Fruit fly (Drosophila melanogaster): Measurements from ENCODE around the gene Oatp74D.
A peak's percentile ranks its signal among the peaks of the same experiment; 100 is the strongest.

Oatp74D gene

DNA sequence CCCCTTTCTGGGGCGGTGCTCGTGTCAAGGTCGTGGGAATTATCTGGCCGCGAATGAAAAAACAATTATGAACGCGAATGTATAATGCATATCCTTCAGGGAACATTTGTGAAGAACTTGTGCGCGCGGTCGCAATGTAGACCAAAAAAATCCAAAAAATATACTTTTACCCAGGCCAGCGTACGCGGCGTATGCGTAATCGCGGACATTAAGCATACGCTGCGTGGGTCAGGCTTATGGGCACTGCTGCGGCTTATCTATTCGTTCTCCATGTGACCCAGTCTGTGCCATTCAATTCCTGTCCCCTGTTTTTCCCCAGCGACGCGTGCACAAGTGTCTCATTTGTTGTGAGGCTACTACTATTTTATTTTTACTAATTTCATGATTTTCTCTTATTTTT is 51.3 kb downstream of the Oatp74D start:
- TF ChIP-seq CG12605 (GFP tag; IDR thresholded peaks at IDR 0.05): no peak
- TF ChIP-seq CG10348 (GFP tag; IDR thresholded peaks at IDR 0.05): no peak
- TF ChIP-seq EcR (GFP tag; optimal IDR thresholded peaks at IDR 0.05): no peak
- TF ChIP-seq CG14655 (GFP tag; optimal IDR thresholded peaks at IDR 0.05): no peak
- no peak for TF ChIP-seq Pif1A (GFP tag; optimal IDR thresholded peaks at IDR 0.05)
- TF ChIP-seq Pif1B (GFP tag; optimal IDR thresholded peaks at IDR 0.05): no peak
- TF ChIP-seq rn (GFP tag; IDR thresholded peaks at IDR 0.05): no peak
- TF ChIP-seq Ets98B (GFP tag; IDR thresholded peaks at IDR 0.05): no peak
- no peak for TF ChIP-seq CG32121 (GFP tag; IDR thresholded peaks at IDR 0.05)
- TF ChIP-seq CG34367 (tag; optimal IDR thresholded peaks at IDR 0.05): no peak

dm6 chr3L:17538907-17539306 is 52.0 kb downstream of the Oatp74D start:
- TF ChIP-seq rn (GFP tag; IDR thresholded peaks at IDR 0.05): no peak
- TF ChIP-seq D1 (tag; optimal IDR thresholded peaks at IDR 0.05): no peak
- no peak for TF ChIP-seq Pif1A (GFP tag; optimal IDR thresholded peaks at IDR 0.05)
- no peak for TF ChIP-seq Pif1B (GFP tag; optimal IDR thresholded peaks at IDR 0.05)
- no peak for TF ChIP-seq Snoo (tag; optimal IDR thresholded peaks at IDR 0.05)
- no peak for TF ChIP-seq CG13204 (GFP tag; optimal IDR thresholded peaks at IDR 0.05)
- no peak for TF ChIP-seq CG9948 (tag; optimal IDR thresholded peaks at IDR 0.05)
- TF ChIP-seq CG15710 (tag; optimal IDR thresholded peaks at IDR 0.05): no peak
- TF ChIP-seq EcR (GFP tag; optimal IDR thresholded peaks at IDR 0.05): no peak
- no peak for TF ChIP-seq CG14655 (GFP tag; optimal IDR thresholded peaks at IDR 0.05)
- no peak for TF ChIP-seq CG8159 (tag; optimal IDR thresholded peaks at IDR 0.05)
- no peak for TF ChIP-seq CG32121 (GFP tag; IDR thresholded peaks at IDR 0.05)
- TF ChIP-seq CG34367 (tag; optimal IDR thresholded peaks at IDR 0.05): no peak

DNA sequence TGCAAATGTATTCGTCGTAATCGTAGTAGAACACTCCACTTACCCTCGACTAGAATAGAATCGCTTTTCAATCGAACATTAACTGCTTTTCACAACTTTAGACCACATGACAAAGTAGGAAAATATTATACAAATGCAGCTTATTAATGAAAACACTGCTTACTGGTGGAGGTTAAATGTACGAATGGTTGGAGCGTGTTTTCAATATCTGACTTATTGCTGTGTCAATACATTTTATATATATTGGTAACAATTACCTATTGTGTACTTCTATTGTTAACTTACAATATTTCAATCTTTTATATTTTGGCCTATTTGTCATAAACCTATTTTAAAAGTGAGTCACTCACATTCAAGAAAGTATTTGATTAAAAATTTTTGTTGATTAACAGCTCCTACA is 53.1 kb downstream of the Oatp74D start:
- no peak for TF ChIP-seq CG8301 (tag; optimal IDR thresholded peaks at IDR 0.05)
- no peak for TF ChIP-seq CG15710 (tag; optimal IDR thresholded peaks at IDR 0.05)
- no peak for TF ChIP-seq EcR (GFP tag; optimal IDR thresholded peaks at IDR 0.05)
- no peak for TF ChIP-seq CG34367 (tag; optimal IDR thresholded peaks at IDR 0.05)

DNA sequence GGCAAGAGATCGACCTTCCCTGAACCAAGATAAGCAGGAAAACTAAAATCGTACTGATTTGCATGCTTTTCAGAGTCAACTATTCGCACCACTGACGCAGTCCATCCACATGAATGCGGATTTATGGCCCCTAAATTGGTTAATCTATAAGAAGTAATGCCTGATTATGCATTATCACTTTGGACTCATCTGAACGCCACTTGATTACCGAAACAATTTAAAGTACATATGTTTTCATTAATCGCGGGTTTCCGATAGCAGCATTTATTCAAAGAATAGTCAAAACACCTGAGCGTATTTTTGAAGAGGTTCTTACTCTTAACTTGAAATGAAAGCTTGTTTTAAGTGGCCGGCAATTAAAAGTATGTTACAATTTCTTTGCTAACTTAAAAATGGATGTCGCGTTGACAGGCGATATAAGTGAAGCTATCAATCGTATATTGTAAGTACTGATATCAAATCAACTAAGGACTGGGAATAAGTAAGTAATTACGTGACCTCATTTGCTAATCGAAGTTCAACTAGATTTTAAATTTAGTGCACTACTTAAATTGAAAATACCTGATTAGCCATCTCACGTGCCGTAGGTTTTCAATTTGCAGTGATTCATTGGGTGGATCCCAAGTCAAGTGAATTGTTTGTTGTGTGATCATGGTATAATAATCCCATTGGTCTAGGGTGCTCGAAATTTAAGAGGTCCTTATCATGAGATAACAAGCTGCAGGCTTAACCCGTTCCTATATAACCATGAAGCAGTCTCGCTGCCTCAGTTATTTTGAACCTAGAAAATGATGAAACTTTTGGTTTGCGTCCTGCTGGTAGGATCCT is 62.3 kb downstream of the Oatp74D start, which contains the start of the genes Jon74E and CG7542:
Gene Jon74E (minus strand): TSS at position 79 of the 828 bp plus-strand sequence.
Gene CG7542 (plus strand): TSS at position 778 of the 828 bp plus-strand sequence.
- no peak for TF ChIP-seq CG32121 (GFP tag; IDR thresholded peaks at IDR 0.05)
- TF ChIP-seq fd96Ca (GFP tag; IDR thresholded peaks at IDR 0.05): no peak
- TF ChIP-seq CG13204 (GFP tag; optimal IDR thresholded peaks at IDR 0.05): no peak
- no peak for TF ChIP-seq CG4496 (GFP tag; IDR thresholded peaks at IDR 0.05)
- no peak for TF ChIP-seq CG14655 (GFP tag; optimal IDR thresholded peaks at IDR 0.05)
- no peak for TF ChIP-seq CG9948 (tag; optimal IDR thresholded peaks at IDR 0.05)
- TF ChIP-seq EcR (GFP tag; optimal IDR thresholded peaks at IDR 0.05): no peak
- TF ChIP-seq CG12605 (GFP tag; IDR thresholded peaks at IDR 0.05): no peak
- TF ChIP-seq CG8301 (tag; optimal IDR thresholded peaks at IDR 0.05): no peak

DNA sequence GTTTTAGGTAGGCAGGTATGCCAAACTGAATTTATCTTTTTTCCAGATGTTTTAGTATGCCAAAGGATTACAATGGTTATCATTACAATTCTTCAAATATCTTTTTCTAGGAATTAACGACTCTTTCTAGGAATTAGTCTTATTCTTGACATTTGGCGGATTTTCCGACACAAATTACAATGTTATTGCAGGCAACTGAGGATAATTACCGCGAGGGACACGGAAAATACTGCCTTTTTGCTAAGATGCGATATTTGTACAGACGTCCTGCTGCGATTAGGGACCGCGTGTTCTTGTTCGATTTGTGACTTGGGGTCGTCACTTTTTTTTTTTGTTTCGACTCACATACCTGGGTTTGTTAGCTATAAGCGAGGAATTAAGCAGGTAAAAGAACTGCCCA is 68.9 kb downstream of the Oatp74D start:
- TF ChIP-seq CG8159 (tag; optimal IDR thresholded peaks at IDR 0.05) (no peak), gl (tag; optimal IDR thresholded peaks at IDR 0.05) (no peak), CG10348 (GFP tag; IDR thresholded peaks at IDR 0.05) (no peak), CG8301 (tag; optimal IDR thresholded peaks at IDR 0.05) (no peak), CG4496 (GFP tag; IDR thresholded peaks at IDR 0.05) (no peak), D1 (tag; optimal IDR thresholded peaks at IDR 0.05) (no peak), CG32121 (GFP tag; IDR thresholded peaks at IDR 0.05) (no peak), CG34367 (tag; optimal IDR thresholded peaks at IDR 0.05) (no peak), Pif1B (GFP tag; optimal IDR thresholded peaks at IDR 0.05) (no peak), Ets98B (GFP tag; IDR thresholded peaks at IDR 0.05) (no peak), Pif1A (GFP tag; optimal IDR thresholded peaks at IDR 0.05) (no peak), CG15710 (tag; optimal IDR thresholded peaks at IDR 0.05) (no peak), EcR (GFP tag; optimal IDR thresholded peaks at IDR 0.05) (no peak), rn (GFP tag; IDR thresholded peaks at IDR 0.05) (no peak), CG13204 (GFP tag; optimal IDR thresholded peaks at IDR 0.05) (no peak)

DNA sequence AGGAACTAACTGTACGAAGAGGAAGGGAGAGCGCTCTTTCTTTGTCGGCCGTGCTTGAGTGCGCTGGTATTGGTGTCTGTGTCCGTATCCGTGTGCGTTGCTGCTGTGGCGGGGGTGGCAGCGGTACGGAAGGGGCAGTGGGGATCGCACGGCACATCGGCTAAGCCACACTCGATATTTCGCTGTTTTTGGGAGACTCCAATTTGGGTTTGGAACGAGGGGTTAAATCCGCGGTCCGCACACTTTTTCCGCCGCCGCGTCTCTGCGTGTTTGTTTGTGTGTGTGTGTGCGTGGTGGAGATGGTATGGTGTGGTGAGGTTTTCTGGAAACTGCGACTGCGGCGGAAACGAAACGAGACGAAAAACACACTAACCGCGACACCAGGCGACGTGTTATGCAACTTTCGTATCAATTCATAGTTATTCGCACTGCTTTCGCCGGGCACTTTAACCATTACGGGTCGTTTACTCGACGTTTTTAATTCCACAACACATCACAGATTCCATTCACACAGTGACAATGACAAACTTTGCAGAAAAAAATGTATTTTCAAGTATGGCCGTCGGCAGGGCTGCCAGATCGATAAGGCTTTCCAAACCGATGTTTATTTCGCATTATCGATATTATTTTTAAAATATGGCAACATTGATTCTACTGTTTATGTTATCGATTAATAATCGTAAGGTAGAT is 70.4 kb downstream of the Oatp74D start, which contains the start of gene CycT:
Gene CycT (minus strand): TSS at position 574 of the 690 bp plus-strand sequence.
- TF ChIP-seq Snoo (tag; optimal IDR thresholded peaks at IDR 0.05): peak; percentile 59
- TF ChIP-seq CG4496 (GFP tag; IDR thresholded peaks at IDR 0.05): peak; percentile 46; the same call in 2 of the 3 replicates
- peak; percentile 16 for TF ChIP-seq EcR (GFP tag; optimal IDR thresholded peaks at IDR 0.05)
- TF ChIP-seq CG8159 (tag; optimal IDR thresholded peaks at IDR 0.05): no peak
